Worm (Caenorhabditis elegans) whole organism, young adult: ENCODE measurements around the gene C16B8.4.

Source experiments
- B0035.1 ChIP-seq: sonication (generic microtip); optimal IDR thresholded peaks from 2 replicates; lab custom pipeline; 2016; ENCODE audit warnings: missing genetic modification characterization, mild to moderate bottlenecking, missing compliant biosample characterization, missing genotype, missing genetic modification reagents
- C17E4.6 ChIP-seq: fragments of 200-800 bp; sonication (Bioruptor generic); IDR thresholded peaks from 2 replicates; pipeline ENCODE4 v1.3.6; 2022; ENCODE audit warnings: missing genetic modification reagents, missing genetic modification characterization, missing compliant biosample characterization
- D2030.7 ChIP-seq: fragments of 200-800 bp; sonication (Bioruptor generic); IDR thresholded peaks from 2 replicates; pipeline ENCODE4 v1.3.6; 2022; ENCODE audit warnings: missing genetic modification reagents, missing genetic modification characterization, missing compliant biosample characterization
- F23B12.7 ChIP-seq: sonication (generic microtip); optimal IDR thresholded peaks from 2 replicates; lab custom pipeline; 2017; ENCODE audit warnings: missing genetic modification characterization, mild to moderate bottlenecking, missing compliant biosample characterization, antibody characterized with exemption, moderate library complexity; ENCODE audit not compliant: insufficient read depth
- F37B4.10 ChIP-seq: fragments of 200-800 bp; sonication (Bioruptor generic); IDR thresholded peaks from 2 replicates; pipeline ENCODE4 v1.3.6; 2022; ENCODE audit warnings: missing genetic modification characterization, missing compliant biosample characterization
- F39B2.1 ChIP-seq: fragments of 200-800 bp; sonication (Bioruptor generic); IDR thresholded peaks from 2 replicates; pipeline ENCODE4 v1.3.6; 2022; ENCODE audit warnings: missing genetic modification reagents, missing genetic modification characterization, missing compliant biosample characterization
- K12H6.12 ChIP-seq: fragments of 200-800 bp; sonication (Bioruptor generic); optimal IDR thresholded peaks from 2 replicates; lab custom pipeline; 2018; ENCODE audit warnings: mild to moderate bottlenecking, missing genetic modification characterization, missing compliant biosample characterization
- T07F8.4 ChIP-seq: sonication (generic microtip); optimal IDR thresholded peaks from 2 replicates; lab custom pipeline; 2016; ENCODE audit warnings: mild to moderate bottlenecking, missing genetic modification characterization, moderate library complexity, missing compliant biosample characterization
- Y53F4B.3 ChIP-seq: fragments of 200-800 bp; sonication (Bioruptor generic); IDR thresholded peaks from 2 replicates; pipeline ENCODE4 v1.3.6; 2022; ENCODE audit warnings: missing genetic modification reagents, missing genetic modification characterization, missing compliant biosample characterization
- Y56A3A.18 ChIP-seq: fragments of 200-800 bp; sonication (Bioruptor generic); IDR thresholded peaks from 2 replicates; pipeline ENCODE4 v1.3.6; 2022; ENCODE audit warnings: missing genetic modification reagents, missing genetic modification characterization, missing compliant biosample characterization
- Y67H2A.10 ChIP-seq: fragments of 200-800 bp; sonication (Bioruptor generic); conservative IDR thresholded peaks from 2 replicates; pipeline ENCODE4 v1.3.6; 2022; ENCODE audit warnings: missing genetic modification reagents, missing genetic modification characterization, missing compliant biosample characterization
- ZK185.1 ChIP-seq: sonication (generic microtip); optimal IDR thresholded peaks from 2 replicates; lab custom pipeline; 2016; ENCODE audit warnings: mild to moderate bottlenecking, missing genetic modification characterization, missing compliant biosample characterization; ENCODE audit not compliant: poor library complexity, severe bottlenecking
- aptf-3 ChIP-seq: fragments of 200-800 bp; sonication (Bioruptor generic); IDR thresholded peaks from 2 replicates; pipeline ENCODE4 v1.3.6; 2022; ENCODE audit warnings: missing genetic modification characterization, missing compliant biosample characterization
- attf-3 ChIP-seq: fragments of 200-800 bp; sonication (Bioruptor generic); conservative IDR thresholded peaks from 2 replicates; pipeline ENCODE4 v1.3.6; 2022; ENCODE audit warnings: missing genetic modification reagents, missing genetic modification characterization, missing compliant biosample characterization
- bed-1 ChIP-seq: fragments of 200-800 bp; sonication (Bioruptor generic); IDR thresholded peaks from 2 replicates; pipeline ENCODE4 v1.3.6; 2022; ENCODE audit warnings: missing genetic modification reagents, missing genetic modification characterization, missing compliant biosample characterization
- cebp-1 ChIP-seq, 2 experiments: fragments of 200-800 bp in 1 of 2; sonication (Bioruptor generic) in 1 of 2; sonication (generic microtip) in 1 of 2; IDR thresholded peaks in 1 of 2; optimal IDR thresholded peaks in 1 of 2; 2 replicates each; pipeline versions ENCODE4 v1.3.6 to Lab custom; 2017 to 2022; ENCODE audit warnings: missing compliant biosample characterization in 2 of 2, missing genetic modification characterization in 2 of 2, mild to moderate bottlenecking in 1 of 2, missing genetic modification reagents in 1 of 2, moderate library complexity in 1 of 2
- ceh-100 ChIP-seq: fragments of 200-800 bp; sonication (Bioruptor generic); IDR thresholded peaks from 2 replicates; pipeline ENCODE4 v1.3.6; 2022; ENCODE audit warnings: missing genetic modification reagents, missing genetic modification characterization, missing compliant biosample characterization
- ceh-79 ChIP-seq: sonication (generic microtip); optimal IDR thresholded peaks from 2 replicates; lab custom pipeline; 2017; ENCODE audit warnings: mild to moderate bottlenecking, missing genetic modification characterization, missing compliant biosample characterization
- ceh-91 ChIP-seq: fragments of 200-800 bp; sonication (Bioruptor generic); IDR thresholded peaks from 2 replicates; pipeline ENCODE4 v1.3.6; 2022; ENCODE audit warnings: missing genetic modification reagents, missing genetic modification characterization, missing compliant biosample characterization
- dpff-1 ChIP-seq: sonication (generic microtip); optimal IDR thresholded peaks from 2 replicates; lab custom pipeline; 2017; ENCODE audit warnings: mild to moderate bottlenecking, missing genetic modification characterization, missing compliant biosample characterization
- efl-1 ChIP-seq: fragments of 150-350 bp; optimal IDR thresholded peaks from 2 replicates; lab custom pipeline; 2014; ENCODE audit warnings: missing biosample characterization, missing genetic modification reagents, missing genetic modification characterization
- ets-4 ChIP-seq: fragments of 200-800 bp; sonication (Bioruptor generic); optimal IDR thresholded peaks from 2 replicates; lab custom pipeline; 2018; ENCODE audit warnings: mild to moderate bottlenecking, missing genetic modification characterization, missing compliant biosample characterization
- him-1 ChIP-seq: sonication (generic microtip); optimal IDR thresholded peaks from 2 replicates; lab custom pipeline; 2016; ENCODE audit warnings: missing genotype, missing genetic modification reagents, missing genetic modification characterization, missing compliant biosample characterization
- hlh-12 ChIP-seq: sonication (generic microtip); optimal IDR thresholded peaks from 2 replicates; lab custom pipeline; 2016; ENCODE audit warnings: missing genetic modification characterization, missing compliant biosample characterization
- hlh-26 ChIP-seq: fragments of 200-800 bp; sonication (Bioruptor generic); conservative IDR thresholded peaks from 2 replicates; pipeline ENCODE4 v1.3.6; 2022; ENCODE audit warnings: missing genetic modification reagents, missing genetic modification characterization, missing compliant biosample characterization
- hmg-1.2 ChIP-seq: fragments of 200-800 bp; sonication (Bioruptor generic); IDR thresholded peaks from 2 replicates; pipeline ENCODE4 v1.3.6; 2022; ENCODE audit warnings: missing genetic modification reagents, missing genetic modification characterization, missing compliant biosample characterization
- hmg-20 ChIP-seq: fragments of 200-800 bp; sonication (Bioruptor generic); IDR thresholded peaks from 2 replicates; pipeline ENCODE4 v1.3.6; 2022; ENCODE audit warnings: missing genetic modification reagents, missing genetic modification characterization, missing compliant biosample characterization
- lag-1 ChIP-seq: fragments of 200-800 bp; sonication (Bioruptor generic); IDR thresholded peaks from 2 replicates; pipeline ENCODE4 v1.3.6; 2022; ENCODE audit warnings: missing genetic modification reagents, missing genetic modification characterization, missing compliant biosample characterization
- let-526 ChIP-seq: fragments of 200-800 bp; sonication (Bioruptor generic); IDR thresholded peaks from 2 replicates; pipeline ENCODE4 v1.3.6; 2022; ENCODE audit warnings: missing genetic modification reagents, missing genetic modification characterization, missing compliant biosample characterization
- lin-40 ChIP-seq: sonication (generic microtip); optimal IDR thresholded peaks from 2 replicates; lab custom pipeline; 2016; ENCODE audit warnings: missing genetic modification characterization, mild to moderate bottlenecking, missing compliant biosample characterization, missing genotype, missing genetic modification reagents
- lin-54 ChIP-seq: fragments of 200-800 bp; sonication (Bioruptor generic); optimal IDR thresholded peaks from 2 replicates; lab custom pipeline; 2018; ENCODE audit warnings: mild to moderate bottlenecking, missing genetic modification characterization, missing compliant biosample characterization
- lsy-27 ChIP-seq: sonication (generic microtip); optimal IDR thresholded peaks from 2 replicates; lab custom pipeline; 2017; ENCODE audit warnings: missing genetic modification characterization, mild to moderate bottlenecking, missing compliant biosample characterization, antibody characterized with exemption, missing genotype, borderline replicate concordance; ENCODE audit not compliant: insufficient read depth
- madf-8 ChIP-seq: fragments of 200-800 bp; sonication (Bioruptor generic); conservative IDR thresholded peaks from 2 replicates; pipeline ENCODE4 v1.3.6; 2022; ENCODE audit warnings: missing genetic modification reagents, missing genetic modification characterization, missing compliant biosample characterization
- mel-28 ChIP-seq: sonication (generic microtip); optimal IDR thresholded peaks from 2 replicates; lab custom pipeline; 2016; ENCODE audit warnings: borderline replicate concordance, mild to moderate bottlenecking, missing genetic modification characterization, missing compliant biosample characterization
- nfya-1 ChIP-seq: sonication (generic microtip); optimal IDR thresholded peaks from 2 replicates; lab custom pipeline; 2017; ENCODE audit warnings: antibody characterized with exemption, missing compliant biosample characterization, missing genetic modification characterization, borderline replicate concordance; ENCODE audit not compliant: insufficient read depth
- nhr-80 ChIP-seq: sonication (generic microtip); optimal IDR thresholded peaks from 2 replicates; lab custom pipeline; 2016; ENCODE audit warnings: missing genetic modification characterization, missing compliant biosample characterization
- pbrm-1 ChIP-seq: fragments of 200-800 bp; sonication (Bioruptor generic); IDR thresholded peaks from 2 replicates; pipeline ENCODE4 v1.3.6; 2022; ENCODE audit warnings: missing genetic modification reagents, missing genetic modification characterization, missing compliant biosample characterization
- rec-8 ChIP-seq, 2 experiments: sonication (generic microtip); optimal IDR thresholded peaks; 2 replicates each; lab custom pipeline; 2016; ENCODE audit warnings: mild to moderate bottlenecking in 2 of 2, missing genetic modification characterization in 2 of 2, missing genetic modification reagents in 2 of 2, missing genotype in 2 of 2, missing biosample characterization in 1 of 2, missing compliant biosample characterization in 1 of 2, moderate library complexity in 1 of 2
- sptf-2 ChIP-seq: fragments of 200-800 bp; sonication (Bioruptor generic); optimal IDR thresholded peaks from 2 replicates; lab custom pipeline; 2018; ENCODE audit warnings: mild to moderate bottlenecking, missing genetic modification characterization, missing compliant biosample characterization
- ztf-28 ChIP-seq: fragments of 200-800 bp; sonication (Bioruptor generic); IDR thresholded peaks from 2 replicates; pipeline ENCODE4 v1.3.6; 2022; ENCODE audit warnings: missing genetic modification reagents, missing genetic modification characterization, missing compliant biosample characterization
- ztf-3 ChIP-seq: fragments of 200-800 bp; sonication (Bioruptor generic); optimal IDR thresholded peaks from 2 replicates; lab custom pipeline; 2018; ENCODE audit warnings: mild to moderate bottlenecking, missing genetic modification characterization, missing compliant biosample characterization

The C16B8.4 gene

DNA sequence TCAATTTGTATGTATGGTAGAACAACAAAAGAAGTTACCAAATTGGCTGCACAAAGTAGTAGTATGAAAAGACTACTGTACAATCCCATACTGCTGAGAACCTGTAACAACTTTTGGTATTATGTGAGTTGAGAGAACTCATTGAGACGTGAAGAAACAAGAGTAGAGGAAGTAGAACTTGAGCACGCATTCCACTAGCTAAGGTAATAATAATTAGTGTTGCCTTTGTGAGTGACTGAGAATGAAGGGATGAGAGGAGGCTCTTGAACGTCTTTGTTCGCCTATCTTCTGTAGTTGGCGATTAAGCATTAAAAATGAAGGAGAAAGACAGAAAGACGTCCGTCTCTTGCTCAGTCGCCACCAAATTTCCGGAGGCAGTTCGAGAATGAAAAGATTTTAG lies at the start of gene C16B8.4:
Gene C16B8.4 (minus strand): TSS at position 101 of the 400 bp plus-strand sequence.
- no peak for TF ChIP-seq efl-1
- TF ChIP-seq ztf-28 (GFP tag; lab: Robert Waterston, UW) = no peak
- no peak for TF ChIP-seq mel-28
- TF ChIP-seq let-526 (GFP tag; lab: Robert Waterston, UW) = no peak
- TF ChIP-seq B0035.1 (tag; lab: Kevin White, UChicago) = no peak
- TF ChIP-seq ceh-100 (GFP tag; lab: Robert Waterston, UW) = no peak
- TF ChIP-seq aptf-3 (GFP tag; lab: Robert Waterston, UW) = no peak
- no peak for TF ChIP-seq Y53F4B.3 (GFP tag; lab: Robert Waterston, UW)

DNA sequence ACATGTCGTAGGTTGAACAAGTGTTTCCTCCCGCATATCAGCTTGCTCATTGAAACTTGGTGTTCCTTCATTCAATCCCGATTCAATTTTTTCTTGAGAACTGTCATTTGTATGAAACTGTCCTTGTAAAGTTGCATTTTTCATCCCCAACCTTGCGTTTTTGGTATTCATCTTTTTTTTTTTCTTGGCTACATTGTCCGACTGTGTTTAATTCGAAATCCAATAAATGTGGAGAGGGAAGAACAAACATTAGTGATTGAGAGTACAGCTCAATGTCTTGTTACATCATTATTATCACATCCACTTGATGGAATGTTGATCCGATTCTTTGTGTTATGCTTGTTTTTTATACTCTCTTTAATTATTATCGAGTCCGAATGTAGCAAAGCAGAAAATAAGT lies 48.5 kb upstream of the C16B8.4 start, which contains the start of gene acr-10:
Gene acr-10 (plus strand): TSS at position 301 of the 400 bp plus-strand sequence.
- no peak for TF ChIP-seq nfya-1 (tag; lab: Kevin White, UChicago)
- TF ChIP-seq madf-8 (GFP tag; lab: Robert Waterston, UW) = no peak
- no peak for TF ChIP-seq ets-4 (GFP tag; lab: Kevin White, UChicago)
- no peak for TF ChIP-seq C17E4.6
- no peak for TF ChIP-seq ztf-28 (GFP tag; lab: Robert Waterston, UW)
- no peak for TF ChIP-seq lag-1 (GFP tag; lab: Robert Waterston, UW)
- no peak for TF ChIP-seq rec-8 (tag; optimal IDR thresholded peaks at IDR 0.05; lab: Kevin White, UChicago)
- TF ChIP-seq attf-3 (GFP tag; lab: Robert Waterston, UW) = no peak
- TF ChIP-seq ceh-79 (tag; lab: Kevin White, UChicago) = no peak
- no peak for TF ChIP-seq F37B4.10 (GFP tag; lab: Robert Waterston, UW)
- TF ChIP-seq bed-1 (GFP tag; lab: Robert Waterston, UW) = no peak
- TF ChIP-seq pbrm-1 = no peak
- no peak for TF ChIP-seq dpff-1
- TF ChIP-seq ztf-3 = no peak
- no peak for TF ChIP-seq F39B2.1 (GFP tag; lab: Robert Waterston, UW)
- no peak for TF ChIP-seq hmg-20
- TF ChIP-seq T07F8.4 (tag; lab: Kevin White, UChicago) = no peak
- no peak for TF ChIP-seq hlh-12
- TF ChIP-seq lsy-27 (tag; lab: Kevin White, UChicago) = no peak
- TF ChIP-seq ceh-91 (GFP tag; lab: Robert Waterston, UW) = no peak

DNA sequence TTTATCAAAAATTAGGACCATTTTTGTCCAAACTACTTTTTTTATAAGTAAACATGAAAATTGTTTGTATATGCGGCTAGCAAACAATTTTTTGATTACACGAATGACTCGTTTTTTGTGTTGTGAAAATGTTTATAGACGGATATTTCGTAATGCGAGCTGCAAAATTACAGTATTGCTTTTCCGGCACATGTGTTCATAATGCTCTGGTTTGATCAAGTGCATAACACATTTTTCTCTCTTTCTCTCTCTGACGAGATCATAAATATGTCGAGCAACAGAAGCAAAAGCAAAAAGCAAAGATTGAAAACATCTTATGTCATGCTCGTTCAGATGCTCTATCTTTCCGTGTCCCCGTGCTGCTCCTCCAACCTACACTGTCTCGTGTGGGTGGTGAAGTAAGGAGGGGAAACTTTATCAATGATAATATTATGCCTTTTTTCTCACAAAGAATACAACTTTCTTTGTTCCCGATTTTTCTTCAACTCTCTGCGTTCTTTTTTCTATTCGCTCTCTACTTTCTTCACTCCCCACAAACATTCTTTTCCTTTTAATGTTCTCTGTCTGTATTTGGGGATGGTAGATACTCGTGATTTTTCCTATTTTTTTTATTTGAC lies 45.2 kb upstream of the C16B8.4 start:
- no peak for TF ChIP-seq hmg-1.2 (GFP tag; lab: Robert Waterston, UW)
- TF ChIP-seq hlh-26 (GFP tag; lab: Robert Waterston, UW) = no peak
- peak; percentile 15 for TF ChIP-seq ZK185.1 (tag; lab: Kevin White, UChicago)
- TF ChIP-seq lin-40 (tag; lab: Kevin White, UChicago) = peak; percentile 0
- TF ChIP-seq Y56A3A.18 (GFP tag; lab: Robert Waterston, UW) = no peak
- TF ChIP-seq K12H6.12 = peak; percentile 20
- TF ChIP-seq cebp-1 (GFP tag; IDR thresholded peaks at IDR 0.05; lab: Robert Waterston, UW) = peak; percentile 77
- TF ChIP-seq cebp-1 (tag; optimal IDR thresholded peaks at IDR 0.05; lab: Kevin White, UChicago) = peak; percentile 86
- TF ChIP-seq D2030.7 (GFP tag; lab: Robert Waterston, UW) = no peak
- TF ChIP-seq let-526 (GFP tag; lab: Robert Waterston, UW) = 0 out of 2 replicates have a peak, but pooled peaks have one; percentile 30
- no peak for TF ChIP-seq lin-54 (GFP tag; lab: Kevin White, UChicago)
- TF ChIP-seq him-1 (tag; lab: Kevin White, UChicago) = no peak
- peak; percentile 48 for TF ChIP-seq F23B12.7 (tag; lab: Kevin White, UChicago)
- no peak for TF ChIP-seq sptf-2 (GFP tag; lab: Kevin White, UChicago)
- peak; percentile 71 for TF ChIP-seq nhr-80
- no peak for TF ChIP-seq Y67H2A.10
